Worm (Caenorhabditis elegans): ENCODE results near the gene F22B8.7.

Gene F22B8.7

DNA sequence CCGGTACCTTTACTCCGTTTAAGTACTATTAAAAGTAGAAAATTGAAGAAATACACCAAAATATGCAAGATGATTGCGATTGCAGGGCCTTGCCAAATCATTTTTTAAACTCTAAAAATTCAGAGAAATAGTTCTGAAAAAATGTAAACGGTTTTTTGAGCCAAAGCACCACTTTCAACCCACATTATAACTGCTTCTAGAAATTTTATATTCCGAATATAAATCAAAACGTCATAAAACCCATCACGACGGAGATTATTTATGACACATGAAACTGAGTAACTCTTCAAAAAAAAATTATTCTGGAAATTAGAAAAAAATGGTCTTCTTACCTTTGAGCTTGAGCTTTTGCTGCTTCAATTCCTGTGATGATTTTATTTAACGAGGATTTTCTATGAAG lies 19.9 kb downstream of the F22B8.7 start, which contains the start of gene srxa-16:
TSS of gene srxa-16 (minus strand) at position 101 of the 400 bp plus-strand sequence.
- TF ChIP-seq ceh-58 (GFP tag; IDR thresholded peaks at IDR 0.05) (no peak), somi-1 (GFP tag; optimal IDR thresholded peaks at IDR 0.05) (no peak), ztf-6 (GFP tag; IDR thresholded peaks at IDR 0.05) (no peak)

DNA sequence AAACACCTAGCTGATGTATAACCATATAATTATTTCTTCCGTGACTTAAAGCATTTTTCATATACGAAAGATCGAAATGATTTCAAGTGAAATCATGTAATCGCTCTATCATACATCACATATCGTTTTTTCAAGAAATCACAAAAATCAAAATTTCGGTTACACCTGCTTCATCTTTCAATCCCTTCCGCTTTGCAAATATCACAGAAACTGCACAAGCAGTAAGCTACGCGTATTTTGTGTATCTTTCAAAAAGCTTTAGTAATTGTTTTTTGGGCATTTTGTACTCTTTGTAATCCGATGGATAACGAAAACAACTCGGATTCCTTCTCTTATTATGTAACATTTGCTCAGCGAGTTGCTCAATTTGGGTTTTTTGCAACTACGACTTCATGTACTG lies 21.0 kb downstream of the F22B8.7 start, which contains the start of gene str-25:
TSS of gene str-25 (plus strand) at position 301 of the 400 bp plus-strand sequence.
- TF ChIP-seq ztf-3 (GFP tag; optimal IDR thresholded peaks at IDR 0.05), result no peak
- no peak for TF ChIP-seq madf-10 (tag; optimal IDR thresholded peaks at IDR 0.05)
- no peak for TF ChIP-seq F37B4.10 (GFP tag; IDR thresholded peaks at IDR 0.05)
- no peak for TF ChIP-seq lag-1 (GFP tag; IDR thresholded peaks at IDR 0.05)
- no peak for TF ChIP-seq fkh-3 (tag; optimal IDR thresholded peaks at IDR 0.05)
- TF ChIP-seq nhr-120 (GFP tag; IDR thresholded peaks at IDR 0.05), result no peak
- no peak for TF ChIP-seq C17E4.6 (GFP tag; IDR thresholded peaks at IDR 0.05)
- TF ChIP-seq nfya-2 (GFP tag; IDR thresholded peaks at IDR 0.05), result no peak
- TF ChIP-seq nhr-179 (tag; optimal IDR thresholded peaks at IDR 0.05), result no peak
- TF ChIP-seq Y53F4B.3 (GFP tag; IDR thresholded peaks at IDR 0.05), result no peak
- no peak for TF ChIP-seq efl-1 (GFP tag; optimal IDR thresholded peaks at IDR 0.05)
- no peak for TF ChIP-seq ceh-27 (GFP tag; optimal IDR thresholded peaks at IDR 0.05)

DNA sequence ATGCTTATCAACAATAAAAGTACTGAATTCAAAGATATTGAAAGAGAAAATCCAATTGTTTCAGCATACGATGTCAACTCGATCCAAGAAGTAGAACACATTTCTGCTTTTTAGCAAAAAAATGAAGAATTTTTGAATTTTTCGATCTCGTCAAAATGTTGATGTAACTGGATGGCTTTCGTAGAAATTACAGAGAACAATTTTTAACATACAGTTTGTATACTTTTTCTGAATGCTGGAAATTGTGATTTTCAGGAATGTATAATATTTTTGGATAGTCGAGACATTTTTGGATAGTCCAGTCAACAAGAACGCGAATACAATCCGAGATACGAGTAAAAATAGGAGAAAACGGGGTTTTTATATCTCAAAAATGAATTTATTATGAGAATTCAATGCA lies 24.2 kb downstream of the F22B8.7 start, which contains the start of gene str-103:
TSS of gene str-103 (minus strand) at position 101 of the 400 bp plus-strand sequence.
- TF ChIP-seq F37B4.10 (GFP tag; IDR thresholded peaks at IDR 0.05) (no peak), snpc-1.3 (tag; optimal IDR thresholded peaks at IDR 0.05; ENCODE audit: insufficient read depth) (no peak), ekl-4 (GFP tag; IDR thresholded peaks at IDR 0.05) (no peak), ceh-27 (GFP tag; optimal IDR thresholded peaks at IDR 0.05) (no peak), Y53F4B.3 (GFP tag; IDR thresholded peaks at IDR 0.05) (no peak), F33H1.4 (GFP tag; IDR thresholded peaks at IDR 0.05) (no peak)

DNA sequence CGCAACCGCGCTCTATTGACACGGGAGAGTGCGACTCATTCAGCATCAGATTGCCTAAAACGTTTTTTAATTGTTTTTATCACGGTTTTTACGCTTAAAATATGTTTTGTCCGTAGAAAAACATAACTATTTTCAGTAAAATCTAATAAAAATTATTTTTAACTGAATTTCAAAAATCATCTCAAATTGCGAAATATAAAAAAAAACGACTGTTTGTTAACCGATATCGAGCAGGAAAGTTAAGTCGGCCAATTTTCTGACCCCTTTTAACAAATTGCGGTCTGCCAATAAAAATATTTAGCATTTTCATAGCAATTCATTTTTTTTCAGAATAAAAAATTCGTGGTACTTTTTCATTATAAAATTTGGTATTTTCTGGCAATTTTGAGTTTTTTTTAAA lies 26.1 kb downstream of the F22B8.7 start:
- no peak for TF ChIP-seq Y95B8A.8 (GFP tag; IDR thresholded peaks at IDR 0.05)
- no peak for TF ChIP-seq cebp-1 (GFP tag; IDR thresholded peaks at IDR 0.05)
- peak; percentile 86 for TF ChIP-seq cebp-1 (tag; optimal IDR thresholded peaks at IDR 0.05)

DNA sequence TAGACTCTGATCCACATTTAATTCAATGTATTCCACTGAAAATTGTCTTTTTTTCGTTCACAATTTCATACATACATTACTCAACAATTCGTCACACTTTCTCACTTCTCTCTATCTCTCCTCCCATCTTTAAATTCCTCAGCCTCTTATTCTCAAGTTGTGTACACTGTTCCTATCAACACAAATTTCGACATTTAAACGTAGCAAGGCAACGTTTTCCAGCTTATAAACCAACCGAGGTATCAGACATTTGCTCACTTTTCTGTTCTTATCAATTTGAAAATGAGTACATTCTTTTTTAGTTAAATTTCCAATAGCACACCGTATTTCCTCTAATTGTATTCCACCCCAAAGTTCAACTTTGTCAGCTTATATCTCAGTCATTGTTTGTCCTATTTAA lies 26.5 kb downstream of the F22B8.7 start, which contains the start of gene skr-3:
TSS of gene skr-3 (plus strand) at position 163 of the 400 bp plus-strand sequence.
- TF ChIP-seq nhr-80 (tag; optimal IDR thresholded peaks at IDR 0.05), result peak; percentile 23
- TF ChIP-seq ztf-22 (GFP tag; optimal IDR thresholded peaks at IDR 0.05), result no peak
- no peak for TF ChIP-seq F52B5.7 (tag; optimal IDR thresholded peaks at IDR 0.05)

DNA sequence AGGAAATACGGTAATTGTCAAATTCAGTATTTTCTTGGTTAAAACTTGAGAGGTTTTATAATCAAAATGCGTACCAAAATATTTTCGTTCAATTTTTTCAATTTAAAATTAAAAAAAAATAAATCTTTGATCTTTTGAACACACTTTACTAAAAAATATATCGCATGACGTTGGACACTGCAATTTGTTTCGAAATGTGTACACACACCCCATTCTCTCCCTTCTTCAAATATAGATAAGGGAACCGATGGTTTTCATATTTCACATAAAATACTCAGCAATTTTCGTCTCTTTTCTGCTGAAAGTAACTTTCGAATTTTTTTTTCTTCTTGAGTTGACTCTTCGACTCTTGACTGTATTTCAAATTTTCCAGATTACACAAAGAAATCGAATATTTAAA lies 27.1 kb downstream of the F22B8.7 start:
- TF ChIP-seq cebp-1 (GFP tag; IDR thresholded peaks at IDR 0.05) (no peak), cebp-1 (tag; optimal IDR thresholded peaks at IDR 0.05) (peak; percentile 5), mes-4 (tag; optimal IDR thresholded peaks at IDR 0.05) (no peak)

DNA sequence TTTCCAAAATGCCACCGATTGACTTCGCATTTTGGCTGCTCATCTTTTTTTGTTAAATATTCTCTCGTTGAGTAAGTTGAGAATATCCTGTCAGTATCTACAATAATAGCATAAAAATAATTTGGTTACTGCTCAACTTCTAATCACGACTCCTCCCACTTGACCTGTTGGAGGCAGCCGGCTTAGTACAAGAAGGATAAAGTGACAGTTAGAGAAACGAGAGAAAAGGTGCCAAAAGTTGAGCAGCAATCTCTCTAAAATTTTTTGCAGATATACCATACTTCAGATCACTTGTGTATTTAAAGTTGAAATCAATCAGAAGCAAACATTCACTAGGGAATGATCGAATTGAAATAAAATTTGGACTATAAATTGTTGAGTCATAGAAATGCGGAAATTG lies 30.4 kb downstream of the F22B8.7 start, which contains the start of gene nhr-111:
TSS of gene nhr-111 (minus strand) at position 101 of the 400 bp plus-strand sequence.
- TF ChIP-seq snpc-1.1 (tag; optimal IDR thresholded peaks at IDR 0.05; ENCODE audit: insufficient read depth) (no peak), madf-8 (GFP tag; conservative IDR thresholded peaks at IDR 0.05) (no peak), hlh-12 (tag; optimal IDR thresholded peaks at IDR 0.05) (no peak), mes-4 (tag; optimal IDR thresholded peaks at IDR 0.05) (no peak)
